Worm (Caenorhabditis elegans) whole organism, late embryonic: ENCODE measurements around the gene acr-3.

Experiments used
- C08G9.2 ChIP-seq: sonication (generic microtip); optimal IDR thresholded peaks from 2 replicates; lab custom pipeline; 2016; ENCODE audit warnings: mild to moderate bottlenecking, missing genetic modification characterization, moderate library complexity, missing compliant biosample characterization
- C38D4.7 ChIP-seq: fragments of 200-800 bp; sonication (Bioruptor generic); optimal IDR thresholded peaks from 2 replicates; lab custom pipeline; 2018; ENCODE audit warnings: mild to moderate bottlenecking, missing genetic modification characterization, moderate library complexity, missing compliant biosample characterization
- F13H6.1 ChIP-seq: sonication (generic microtip); optimal IDR thresholded peaks from 2 replicates; lab custom pipeline; 2016; ENCODE audit warnings: missing genetic modification characterization, missing compliant biosample characterization
- K02D7.2 ChIP-seq: sonication (generic microtip); optimal IDR thresholded peaks from 2 replicates; lab custom pipeline; 2017; ENCODE audit warnings: mild to moderate bottlenecking, missing genetic modification characterization, missing compliant biosample characterization
- K09A11.1 ChIP-seq: sonication (generic microtip); optimal IDR thresholded peaks from 2 replicates; lab custom pipeline; 2017; ENCODE audit warnings: antibody characterized with exemption, mild to moderate bottlenecking, missing genetic modification characterization, missing compliant biosample characterization; ENCODE audit not compliant: insufficient read depth
- Y22D7AL.16 ChIP-seq: sonication (generic microtip); optimal IDR thresholded peaks from 2 replicates; lab custom pipeline; 2016; ENCODE audit warnings: missing genetic modification characterization, missing compliant biosample characterization
- ama-1 ChIP-seq: fragments of 150-350 bp; optimal IDR thresholded peaks from 2 replicates; lab custom pipeline; 2014
- ceh-14 ChIP-seq: sonication (generic microtip); optimal IDR thresholded peaks from 2 replicates; lab custom pipeline; 2016; ENCODE audit warnings: missing genotype, missing genetic modification characterization, missing compliant biosample characterization
- ceh-19 ChIP-seq: fragments of 200-800 bp; sonication (Bioruptor generic); optimal IDR thresholded peaks from 2 replicates; lab custom pipeline; 2018; ENCODE audit warnings: mild to moderate bottlenecking, missing genetic modification characterization, missing compliant biosample characterization
- ceh-2 ChIP-seq: sonication (generic microtip); optimal IDR thresholded peaks from 2 replicates; lab custom pipeline; 2016; ENCODE audit warnings: missing genotype, missing genetic modification characterization, missing compliant biosample characterization
- ceh-22 ChIP-seq: sonication (generic microtip); optimal IDR thresholded peaks from 2 replicates; lab custom pipeline; 2017; ENCODE audit warnings: missing biosample characterization, missing genetic modification characterization
- ceh-30 ChIP-seq: fragments of 150-350 bp; optimal IDR thresholded peaks from 2 replicates; lab custom pipeline; 2014; ENCODE audit warnings: missing biosample characterization, missing genetic modification characterization
- ceh-31 ChIP-seq: sonication (generic microtip); optimal IDR thresholded peaks from 2 replicates; lab custom pipeline; 2016; ENCODE audit warnings: missing genetic modification characterization, missing compliant biosample characterization
- ceh-6 ChIP-seq: fragments of 200-800 bp; sonication (Bioruptor generic); optimal IDR thresholded peaks from 2 replicates; lab custom pipeline; 2018; ENCODE audit warnings: mild to moderate bottlenecking, missing genetic modification characterization, missing compliant biosample characterization
- ceh-9 ChIP-seq: sonication (generic microtip); optimal IDR thresholded peaks from 2 replicates; lab custom pipeline; 2016; ENCODE audit warnings: mild to moderate bottlenecking, missing genetic modification characterization, inconsistent platforms, missing compliant biosample characterization
- che-1 ChIP-seq: sonication (generic microtip); optimal IDR thresholded peaks from 2 replicates; lab custom pipeline; 2016; ENCODE audit warnings: mild to moderate bottlenecking, missing genetic modification characterization, missing compliant biosample characterization
- dmd-4 ChIP-seq: sonication (generic microtip); optimal IDR thresholded peaks from 2 replicates; lab custom pipeline; 2016; ENCODE audit warnings: borderline replicate concordance, missing genetic modification characterization, missing compliant biosample characterization
- dve-1 ChIP-seq: sonication (generic microtip); optimal IDR thresholded peaks from 2 replicates; lab custom pipeline; 2017; ENCODE audit warnings: antibody characterized with exemption, mild to moderate bottlenecking, missing genetic modification characterization, missing compliant biosample characterization
- eyg-1 ChIP-seq: sonication (generic microtip); optimal IDR thresholded peaks from 2 replicates; lab custom pipeline; 2016; ENCODE audit warnings: missing genotype, missing genetic modification characterization, missing compliant biosample characterization
- fax-1 ChIP-seq: sonication (generic microtip); optimal IDR thresholded peaks from 2 replicates; lab custom pipeline; 2016; ENCODE audit warnings: missing genotype, missing genetic modification characterization, missing compliant biosample characterization
- fkh-6 ChIP-seq: sonication (generic microtip); optimal IDR thresholded peaks from 2 replicates; lab custom pipeline; 2016; ENCODE audit warnings: missing genetic modification characterization, missing compliant biosample characterization
- gmeb-2 ChIP-seq: sonication (generic microtip); optimal IDR thresholded peaks from 2 replicates; lab custom pipeline; 2016; ENCODE audit warnings: missing genetic modification characterization, inconsistent platforms, missing compliant biosample characterization
- hlh-13 ChIP-seq: fragments of 200-800 bp; sonication (Bioruptor generic); optimal IDR thresholded peaks from 2 replicates; lab custom pipeline; 2018; ENCODE audit warnings: mild to moderate bottlenecking, missing genetic modification characterization, missing compliant biosample characterization
- hlh-15 ChIP-seq: sonication (generic microtip); optimal IDR thresholded peaks from 2 replicates; lab custom pipeline; 2016; ENCODE audit warnings: missing genetic modification characterization, missing compliant biosample characterization
- hlh-30 ChIP-seq: sonication (generic microtip); optimal IDR thresholded peaks from 2 replicates; lab custom pipeline; 2017; ENCODE audit warnings: antibody characterized with exemption, missing genetic modification characterization, missing compliant biosample characterization; ENCODE audit not compliant: insufficient read depth
- hlh-6 ChIP-seq: sonication (generic microtip); optimal IDR thresholded peaks from 2 replicates; lab custom pipeline; 2016; ENCODE audit warnings: missing genotype, missing genetic modification characterization, missing compliant biosample characterization
- madf-2 ChIP-seq: sonication (generic microtip); optimal IDR thresholded peaks from 2 replicates; lab custom pipeline; 2017; ENCODE audit warnings: missing genetic modification characterization, missing compliant biosample characterization
- nfya-1 ChIP-seq: sonication (generic microtip); optimal IDR thresholded peaks from 2 replicates; lab custom pipeline; 2017; ENCODE audit warnings: missing genetic modification characterization, mild to moderate bottlenecking, missing compliant biosample characterization, antibody characterized with exemption, moderate library complexity
- nhr-11 ChIP-seq: fragments of 150-350 bp; optimal IDR thresholded peaks from 2 replicates; lab custom pipeline; 2014; ENCODE audit warnings: missing biosample characterization, missing genetic modification characterization
- odd-2 ChIP-seq: sonication (generic microtip); optimal IDR thresholded peaks from 2 replicates; lab custom pipeline; 2017; ENCODE audit warnings: antibody characterized with exemption, mild to moderate bottlenecking, missing genetic modification characterization, missing compliant biosample characterization
- pag-3 ChIP-seq: sonication (generic microtip); optimal IDR thresholded peaks from 2 replicates; lab custom pipeline; 2016; ENCODE audit warnings: missing compliant biosample characterization, missing genetic modification characterization, borderline replicate concordance
- pax-1 ChIP-seq: fragments of 150-350 bp; optimal IDR thresholded peaks from 2 replicates; lab custom pipeline; 2014; ENCODE audit warnings: missing biosample characterization, missing genetic modification characterization
- pha-2 ChIP-seq: sonication (generic microtip); optimal IDR thresholded peaks from 2 replicates; lab custom pipeline; 2017; ENCODE audit warnings: mild to moderate bottlenecking, missing genetic modification characterization, missing compliant biosample characterization
- pha-4 ChIP-seq: fragments of 150-350 bp; optimal IDR thresholded peaks from 2 replicates; lab custom pipeline; 2018; ENCODE audit warnings: missing biosample characterization, missing genetic modification reagents, missing genetic modification characterization
- pqm-1 ChIP-seq: sonication (generic microtip); optimal IDR thresholded peaks from 2 replicates; lab custom pipeline; 2016; ENCODE audit warnings: missing genetic modification characterization, missing compliant biosample characterization
- pros-1 ChIP-seq: fragments of 150-350 bp; optimal IDR thresholded peaks from 2 replicates; lab custom pipeline; 2014; ENCODE audit warnings: missing biosample characterization, missing genetic modification reagents, missing genetic modification characterization
- ref-2 ChIP-seq: sonication (generic microtip); optimal IDR thresholded peaks from 2 replicates; lab custom pipeline; 2016; ENCODE audit warnings: missing genetic modification characterization, missing compliant biosample characterization
- sdc-2 ChIP-seq: sonication (generic microtip); optimal IDR thresholded peaks from 2 replicates; lab custom pipeline; 2016; ENCODE audit warnings: missing genotype, missing genetic modification characterization, missing compliant biosample characterization
- ttx-3 ChIP-seq: sonication (generic microtip); optimal IDR thresholded peaks from 2 replicates; lab custom pipeline; 2016; ENCODE audit warnings: missing genetic modification reagents, missing genetic modification characterization, missing compliant biosample characterization
- unc-3 ChIP-seq, 2 experiments: fragments of 200-800 bp in 1 of 2; sonication (Bioruptor generic) in 1 of 2; sonication (generic microtip) in 1 of 2; conservative IDR thresholded peaks in 1 of 2; optimal IDR thresholded peaks in 1 of 2; 2 replicates each; pipeline versions ENCODE4 v1.3.6 to Lab custom; 2016 to 2022; ENCODE audit warnings: missing compliant biosample characterization in 2 of 2, missing genetic modification characterization in 2 of 2, missing genetic modification reagents in 1 of 2
- unc-42 ChIP-seq: sonication (generic microtip); optimal IDR thresholded peaks from 2 replicates; lab custom pipeline; 2016; ENCODE audit warnings: missing genotype, missing genetic modification characterization, missing compliant biosample characterization
- zip-5 ChIP-seq: sonication (generic microtip); optimal IDR thresholded peaks from 2 replicates; lab custom pipeline; 2016; ENCODE audit warnings: missing genetic modification characterization, missing compliant biosample characterization
- ztf-16 ChIP-seq: sonication (generic microtip); optimal IDR thresholded peaks from 2 replicates; lab custom pipeline; 2017; ENCODE audit warnings: missing genetic modification characterization, missing compliant biosample characterization

acr-3 gene

DNA sequence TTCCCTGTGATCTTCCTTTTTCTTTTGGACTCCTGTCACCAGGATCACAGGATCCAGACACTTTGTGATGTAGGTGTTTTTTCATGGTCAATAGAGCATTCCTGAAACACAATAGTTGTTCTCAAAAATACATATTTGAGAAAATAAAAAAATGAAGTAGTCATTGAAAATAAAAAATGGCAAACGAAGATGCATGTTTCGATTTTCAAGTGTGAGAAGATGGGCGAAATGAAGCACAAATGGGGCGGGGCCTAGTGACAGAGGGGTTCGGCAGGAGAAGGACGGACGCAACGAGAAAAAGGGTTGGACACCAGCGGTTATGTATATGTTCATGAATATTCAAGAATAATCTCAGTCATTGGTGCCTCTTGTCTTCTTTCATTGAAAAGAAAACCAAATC is 19.4 kb upstream of the acr-3 start, which contains the start of gene F38B6.6:
TSS of gene F38B6.6 (minus strand) at position 101 of the 400 bp plus-strand sequence.
- TF ChIP-seq ceh-14 (tag; lab: Kevin White, UChicago) (no peak), nhr-11 (no peak), hlh-6 (tag; lab: Kevin White, UChicago) (no peak), ceh-19 (GFP tag; lab: Kevin White, UChicago) (no peak), ceh-6 (GFP tag; lab: Kevin White, UChicago) (no peak), fax-1 (tag; lab: Kevin White, UChicago) (no peak), Y22D7AL.16 (no peak), ceh-30 (tag; lab: Kevin White, UChicago) (no peak), madf-2 (tag; lab: Kevin White, UChicago) (no peak), dve-1 (tag; lab: Kevin White, UChicago) (no peak), ceh-31 (tag; lab: Kevin White, UChicago) (no peak), che-1 (tag; lab: Kevin White, UChicago) (no peak), hlh-15 (tag; lab: Kevin White, UChicago) (no peak), pha-2 (tag; lab: Kevin White, UChicago) (no peak)
- TF ChIP-seq, all 69 proteins: peak for 0

- peak; percentile 81 for TF ChIP-seq unc-42 (tag; lab: Kevin White, UChicago)
- no peak for TF ChIP-seq pag-3
- TF ChIP-seq, all 69 proteins: peak for 1
These were observed 17.7 kb upstream of the acr-3 start for ce11 chrX:6691653-6692052.

DNA sequence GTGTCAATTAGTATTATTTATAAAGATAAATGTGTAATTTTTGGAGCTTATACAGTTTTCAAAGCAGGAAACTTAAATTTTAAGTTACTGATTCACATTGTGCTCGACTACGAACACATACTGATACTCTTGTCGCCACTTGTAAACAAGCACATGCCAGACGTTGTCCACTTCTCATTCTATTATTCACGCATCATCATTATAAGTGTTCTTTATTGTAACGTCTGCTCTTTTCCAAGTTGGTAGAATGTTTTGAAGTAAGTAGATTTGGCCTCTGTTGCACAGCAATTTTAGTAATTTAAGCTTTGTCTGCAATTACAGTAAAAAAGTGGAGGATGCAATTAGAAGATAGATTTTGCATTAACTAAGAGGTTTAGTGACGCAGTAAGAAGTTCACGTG is 16.4 kb upstream of the acr-3 start:
- TF ChIP-seq K02D7.2 (tag; lab: Kevin White, UChicago): no peak
- no peak for TF ChIP-seq ref-2
- TF ChIP-seq Y22D7AL.16: no peak
- no peak for TF ChIP-seq hlh-15 (tag; lab: Kevin White, UChicago)
- TF ChIP-seq ceh-2: no peak
- no peak for TF ChIP-seq ceh-9 (tag; lab: Kevin White, UChicago)
- no peak for TF ChIP-seq pqm-1 (tag; lab: Kevin White, UChicago)
- no peak for TF ChIP-seq K09A11.1 (tag; lab: Kevin White, UChicago)
- no peak for TF ChIP-seq ceh-22 (tag; lab: Kevin White, UChicago)
- TF ChIP-seq ttx-3 (tag; lab: Kevin White, UChicago): no peak
- TF ChIP-seq ceh-30 (tag; lab: Kevin White, UChicago): no peak
- no peak for TF ChIP-seq pha-4 (tag; lab: Kevin White, UChicago)
- TF ChIP-seq pax-1 (tag; lab: Kevin White, UChicago): no peak
- no peak for TF ChIP-seq hlh-30 (tag; lab: Kevin White, UChicago)
- no peak for TF ChIP-seq nfya-1 (tag; lab: Kevin White, UChicago)
- TF ChIP-seq unc-3 (GFP tag; conservative IDR thresholded peaks at IDR 0.05; lab: Robert Waterston, UW): no peak
- no peak for TF ChIP-seq unc-3 (tag; optimal IDR thresholded peaks at IDR 0.05; lab: Kevin White, UChicago)
- TF ChIP-seq C38D4.7 (GFP tag; lab: Kevin White, UChicago): no peak
- TF ChIP-seq ceh-6 (GFP tag; lab: Kevin White, UChicago): no peak
- TF ChIP-seq dmd-4 (tag; lab: Kevin White, UChicago): no peak

ce11 chrX:6693331-6693730 is 16.0 kb upstream of the acr-3 start, which contains the start of gene F38B6.3:
Gene F38B6.3, plus strand, starts transcription at chrX:6693631.
- no peak for TF ChIP-seq ceh-2
- no peak for TF ChIP-seq unc-3 (GFP tag; conservative IDR thresholded peaks at IDR 0.05; lab: Robert Waterston, UW)
- no peak for TF ChIP-seq unc-3 (tag; optimal IDR thresholded peaks at IDR 0.05; lab: Kevin White, UChicago)
- no peak for TF ChIP-seq sdc-2 (tag; lab: Kevin White, UChicago)
- no peak for TF ChIP-seq pros-1 (tag; lab: Kevin White, UChicago)
- no peak for TF ChIP-seq odd-2 (tag; lab: Kevin White, UChicago)
- TF ChIP-seq F13H6.1 (tag; lab: Kevin White, UChicago): no peak
- TF ChIP-seq pax-1 (tag; lab: Kevin White, UChicago): no peak
- no peak for TF ChIP-seq gmeb-2 (tag; lab: Kevin White, UChicago)
- TF ChIP-seq ama-1 (lab: Kevin White, UChicago): no peak
- no peak for TF ChIP-seq ceh-6 (GFP tag; lab: Kevin White, UChicago)
- TF ChIP-seq ttx-3 (tag; lab: Kevin White, UChicago): no peak
- no peak for TF ChIP-seq zip-5 (tag; lab: Kevin White, UChicago)
- TF ChIP-seq eyg-1 (tag; lab: Kevin White, UChicago): no peak
- TF ChIP-seq hlh-13 (GFP tag; lab: Kevin White, UChicago): no peak
- no peak for TF ChIP-seq C08G9.2
- TF ChIP-seq ztf-16 (tag; lab: Kevin White, UChicago): no peak
- TF ChIP-seq fkh-6 (tag; lab: Kevin White, UChicago): no peak
